Worm (Caenorhabditis elegans) whole organism, L1 larva: Measurements from ENCODE around the gene sodh-2.

ENCODE experiments used
- C04F5.9 ChIP-seq: sonication (generic microtip); optimal IDR thresholded peaks from 2 replicates; lab custom pipeline; 2016; ENCODE audit warnings: missing genetic modification characterization, missing compliant biosample characterization
- C16A3.4 ChIP-seq: fragments of 150-350 bp; optimal IDR thresholded peaks from 2 replicates; lab custom pipeline; 2014; ENCODE audit warnings: missing biosample characterization, missing genetic modification characterization
- C34B4.2 ChIP-seq: sonication (generic microtip); optimal IDR thresholded peaks from 2 replicates; lab custom pipeline; 2017; ENCODE audit warnings: mild to moderate bottlenecking, missing genetic modification characterization, missing compliant biosample characterization
- ama-1 ChIP-seq: fragments of 150-350 bp; optimal IDR thresholded peaks from 2 replicates; lab custom pipeline; 2014
- ceh-63 ChIP-seq: fragments of 200-800 bp; sonication (Bioruptor generic); optimal IDR thresholded peaks from 2 replicates; lab custom pipeline; 2018; ENCODE audit warnings: mild to moderate bottlenecking, missing genetic modification characterization, missing compliant biosample characterization
- ceh-82 ChIP-seq, 3 experiments: fragments of 150-350 bp in 1 of 3; sonication (generic microtip) in 2 of 3; optimal IDR thresholded peaks; 2 replicates each; lab custom pipeline; 2014 to 2017; ENCODE audit warnings: missing biosample characterization in 3 of 3, missing genetic modification characterization in 3 of 3
- dpl-1 ChIP-seq, 3 experiments: fragments of 150-350 bp in 2 of 3; sonication (generic microtip) in 1 of 3; optimal IDR thresholded peaks; 2 replicates each; lab custom pipeline; 2014 to 2017; ENCODE audit warnings: missing biosample characterization in 3 of 3, missing genetic modification characterization in 3 of 3, missing genetic modification reagents in 3 of 3
- efl-1 ChIP-seq, 4 experiments: fragments of 150-350 bp; optimal IDR thresholded peaks in 3 of 4; peaks in 1 of 4; 1 replicate in 1 of 4; 2 replicates in 3 of 4; lab custom pipeline; 2014; ENCODE audit warnings: missing biosample characterization in 2 of 4, missing genetic modification characterization in 2 of 4, missing genetic modification reagents in 2 of 4
- efl-3 ChIP-seq: fragments of 200-800 bp; sonication (Bioruptor generic); optimal IDR thresholded peaks from 2 replicates; lab custom pipeline; 2018; ENCODE audit warnings: mild to moderate bottlenecking, missing genetic modification characterization, missing compliant biosample characterization
- egl-13 ChIP-seq: sonication (generic microtip); optimal IDR thresholded peaks from 2 replicates; lab custom pipeline; 2016; ENCODE audit warnings: missing genotype, missing genetic modification reagents, missing genetic modification characterization, missing compliant biosample characterization
- elt-3 ChIP-seq, 6 experiments: fragments of 150-350 bp in 1 of 6; sonication (generic microtip); optimal IDR thresholded peaks; 2 replicates each; lab custom pipeline; 2017 to 2018; ENCODE audit warnings: missing biosample characterization in 6 of 6, missing genetic modification characterization in 6 of 6, inconsistent platforms in 1 of 6
- ets-5 ChIP-seq: fragments of 200-800 bp; sonication (Bioruptor generic); IDR thresholded peaks from 2 replicates; pipeline ENCODE4 v1.3.6; 2022; ENCODE audit warnings: missing genetic modification characterization, missing compliant biosample characterization
- fkh-4 ChIP-seq: sonication (generic microtip); optimal IDR thresholded peaks from 2 replicates; lab custom pipeline; 2016; ENCODE audit warnings: missing compliant biosample characterization, missing genetic modification characterization, borderline replicate concordance
- fkh-8 ChIP-seq: sonication (generic microtip); optimal IDR thresholded peaks from 2 replicates; lab custom pipeline; 2016; ENCODE audit warnings: mild to moderate bottlenecking, missing genetic modification characterization, missing compliant biosample characterization
- grh-1 ChIP-seq: fragments of 200-800 bp; sonication (Bioruptor generic); IDR thresholded peaks from 2 replicates; pipeline ENCODE4 v1.3.6; 2022; ENCODE audit warnings: missing genetic modification reagents, missing genetic modification characterization, missing compliant biosample characterization
- hlh-17 ChIP-seq: fragments of 200-800 bp; sonication (Bioruptor generic); optimal IDR thresholded peaks from 2 replicates; lab custom pipeline; 2018; ENCODE audit warnings: missing genetic modification characterization, mild to moderate bottlenecking, missing compliant biosample characterization, moderate library complexity, borderline replicate concordance
- lin-35 ChIP-seq, 2 experiments: fragments of 150-350 bp; optimal IDR thresholded peaks; 2 replicates each; lab custom pipeline; 2014; ENCODE audit warnings: missing biosample characterization in 2 of 2, missing genetic modification characterization in 2 of 2, missing genetic modification reagents in 2 of 2
- mab-9 ChIP-seq: fragments of 200-800 bp; sonication (Bioruptor generic); IDR thresholded peaks from 2 replicates; pipeline ENCODE4 v1.3.6; 2022; ENCODE audit warnings: missing genetic modification reagents, missing genetic modification characterization, missing compliant biosample characterization
- mef-2 ChIP-seq: fragments of 150-350 bp; optimal IDR thresholded peaks from 2 replicates; lab custom pipeline; 2014; ENCODE audit warnings: missing biosample characterization, missing genetic modification characterization
- mep-1 ChIP-seq: fragments of 150-350 bp; optimal IDR thresholded peaks from 2 replicates; lab custom pipeline; 2014; ENCODE audit warnings: missing biosample characterization, missing genetic modification characterization
- nhr-12 ChIP-seq: sonication (generic microtip); optimal IDR thresholded peaks from 2 replicates; lab custom pipeline; 2017; ENCODE audit warnings: missing biosample characterization, missing genetic modification characterization
- nhr-19 ChIP-seq: fragments of 200-800 bp; sonication (Bioruptor generic); conservative IDR thresholded peaks from 2 replicates; pipeline ENCODE4 v1.3.6; 2022; ENCODE audit warnings: missing genetic modification characterization, missing compliant biosample characterization
- nhr-20 ChIP-seq: sonication (generic microtip); optimal IDR thresholded peaks from 2 replicates; lab custom pipeline; 2016; ENCODE audit warnings: mild to moderate bottlenecking, missing genetic modification characterization, missing compliant biosample characterization
- nhr-47 ChIP-seq: sonication (generic microtip); optimal IDR thresholded peaks from 2 replicates; lab custom pipeline; 2016; ENCODE audit warnings: mild to moderate bottlenecking, missing genetic modification characterization, moderate library complexity, missing compliant biosample characterization
- nhr-77 ChIP-seq: fragments of 150-350 bp; optimal IDR thresholded peaks from 2 replicates; lab custom pipeline; 2014; ENCODE audit warnings: missing biosample characterization, missing genetic modification characterization
- nhr-84 ChIP-seq: sonication (generic microtip); optimal IDR thresholded peaks from 2 replicates; lab custom pipeline; 2017; ENCODE audit warnings: missing biosample characterization, missing genetic modification characterization
- nhr-90 ChIP-seq: sonication (generic microtip); optimal IDR thresholded peaks from 2 replicates; lab custom pipeline; 2016; ENCODE audit warnings: mild to moderate bottlenecking, missing genetic modification characterization, missing compliant biosample characterization; ENCODE audit not compliant: poor library complexity
- pag-3 ChIP-seq: sonication (generic microtip); optimal IDR thresholded peaks from 2 replicates; lab custom pipeline; 2017; ENCODE audit warnings: missing genetic modification characterization, mild to moderate bottlenecking, missing compliant biosample characterization, antibody characterized with exemption, borderline replicate concordance; ENCODE audit not compliant: insufficient read depth
- pax-3 ChIP-seq: fragments of 200-800 bp; sonication (Bioruptor generic); optimal IDR thresholded peaks from 2 replicates; lab custom pipeline; 2018; ENCODE audit warnings: mild to moderate bottlenecking, missing genetic modification characterization, moderate library complexity, missing compliant biosample characterization
- snpc-4 ChIP-seq: fragments of 150-350 bp; optimal IDR thresholded peaks from 2 replicates; lab custom pipeline; 2014; ENCODE audit warnings: missing biosample characterization, missing genetic modification characterization
- snu-23 ChIP-seq: sonication (generic microtip); optimal IDR thresholded peaks from 2 replicates; lab custom pipeline; 2016; ENCODE audit warnings: missing genetic modification characterization, missing compliant biosample characterization
- sptf-1 ChIP-seq: fragments of 150-350 bp; optimal IDR thresholded peaks from 2 replicates; lab custom pipeline; 2014; ENCODE audit warnings: missing biosample characterization, missing genetic modification characterization
- swsn-7 ChIP-seq: sonication (generic microtip); optimal IDR thresholded peaks from 2 replicates; lab custom pipeline; 2016; ENCODE audit warnings: missing genetic modification characterization, missing compliant biosample characterization
- tbx-2 ChIP-seq: sonication (generic microtip); optimal IDR thresholded peaks from 2 replicates; lab custom pipeline; 2016; ENCODE audit warnings: missing genetic modification characterization, missing compliant biosample characterization
- tlp-1 ChIP-seq: fragments of 150-350 bp; optimal IDR thresholded peaks from 2 replicates; lab custom pipeline; 2014; ENCODE audit warnings: missing biosample characterization, missing genetic modification characterization
- unc-130 ChIP-seq: fragments of 150-350 bp; optimal IDR thresholded peaks from 2 replicates; lab custom pipeline; 2017; ENCODE audit warnings: missing biosample characterization, missing genetic modification characterization, inconsistent platforms
- unc-62 ChIP-seq: fragments of 150-350 bp; optimal IDR thresholded peaks from 2 replicates; lab custom pipeline; 2014; ENCODE audit warnings: missing biosample characterization, missing genetic modification reagents, missing genetic modification characterization
- unc-86 ChIP-seq: sonication (generic microtip); optimal IDR thresholded peaks from 2 replicates; lab custom pipeline; 2016; ENCODE audit warnings: missing genetic modification characterization, missing compliant biosample characterization
- ztf-11 ChIP-seq, 2 experiments: sonication (generic microtip); optimal IDR thresholded peaks; 2 replicates each; lab custom pipeline; 2016 to 2017; ENCODE audit warnings: missing genetic modification characterization in 2 of 2, missing biosample characterization in 1 of 2, missing compliant biosample characterization in 1 of 2

sodh-2 gene

ce11 chrV:11891143-11891862 is at the start of gene sodh-2, which contains the start of gene srx-76:
sodh-2 (minus strand) TSS chrV:11891243.
srx-76 (plus strand) TSS chrV:11891812.
- peak; percentile 33 for TF ChIP-seq nhr-20
- TF ChIP-seq unc-130 (tag; lab: Kevin White, UChicago): no peak
- no peak for TF ChIP-seq ceh-63 (GFP tag; lab: Kevin White, UChicago)
- TF ChIP-seq lin-35 (GFP tag; optimal IDR thresholded peaks at IDR 0.05; lab: Kevin White, UChicago): peak in 1 of 2 experiments; percentile 1
- TF ChIP-seq efl-1 (optimal IDR thresholded peaks at IDR 0.05; lab: Kevin White, UChicago): no peak
- TF ChIP-seq efl-1 (GFP tag; optimal IDR thresholded peaks at IDR 0.05 in 1 of 2; lab: Kevin White, UChicago): peak in 1 of 2 experiments; percentile 47
- TF ChIP-seq, all 84 proteins: peak for 3

- no peak for TF ChIP-seq C16A3.4
- no peak for TF ChIP-seq efl-1 (optimal IDR thresholded peaks at IDR 0.05; lab: Kevin White, UChicago)
- TF ChIP-seq efl-1 (GFP tag; optimal IDR thresholded peaks at IDR 0.05 in 1 of 2; lab: Kevin White, UChicago): peak in 1 of 2 experiments; percentile 85
- TF ChIP-seq, all 84 proteins: peak for 1
Measured at ce11 chrV:11940329-11940728, 49.3 kb upstream of the sodh-2 start.

ce11 chrV:11937710-11938109 is 46.7 kb upstream of the sodh-2 start, which contains the start of gene gpla-1:
gpla-1 (minus strand) TSS chrV:11937810.
- TF ChIP-seq egl-13 (tag; lab: Kevin White, UChicago) (no peak), nhr-84 (tag; lab: Kevin White, UChicago) (no peak), grh-1 (GFP tag; lab: Robert Waterston, UW) (no peak), elt-3 (tag; optimal IDR thresholded peaks at IDR 0.05; lab: Kevin White, UChicago) (no peak), C04F5.9 (no peak), nhr-47 (no peak), ztf-11 (tag; optimal IDR thresholded peaks at IDR 0.05; lab: Kevin White, UChicago) (no peak), ets-5 (no peak), nhr-90 (no peak), fkh-4 (tag; lab: Kevin White, UChicago) (no peak), ceh-82 (tag; optimal IDR thresholded peaks at IDR 0.05; lab: Kevin White, UChicago) (no peak), efl-3 (GFP tag; lab: Kevin White, UChicago) (no peak), swsn-7 (tag; lab: Kevin White, UChicago) (no peak), nhr-19 (GFP tag; lab: Robert Waterston, UW) (no peak), snpc-4 (tag; lab: Kevin White, UChicago) (no peak), pag-3 (tag; lab: Kevin White, UChicago) (no peak), nhr-77 (no peak), mef-2 (tag; lab: Kevin White, UChicago) (no peak), ama-1 (lab: Kevin White, UChicago) (no peak)

DNA sequence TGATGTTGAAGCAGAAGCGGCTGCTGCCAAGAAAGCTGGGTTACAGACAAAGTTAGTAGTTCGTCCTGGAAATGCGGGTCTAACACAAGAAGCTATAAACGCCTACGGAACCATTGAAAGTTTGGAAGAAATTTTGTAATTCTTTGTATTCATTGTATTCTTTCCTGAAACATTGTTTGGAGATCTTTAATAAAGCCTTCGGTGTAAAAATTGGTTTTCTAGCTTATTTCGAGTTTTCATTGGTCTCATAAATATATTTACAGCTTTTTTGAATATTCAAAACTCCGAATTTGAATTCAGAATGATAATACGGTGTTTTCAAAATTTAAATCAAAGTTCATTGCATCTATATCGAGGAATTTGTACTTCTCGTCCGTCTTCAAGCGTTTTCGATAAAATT is 43.8 kb upstream of the sodh-2 start, which contains the start of gene F58H1.8:
Gene F58H1.8 (plus strand): TSS at position 301 of the 400 bp plus-strand sequence.
- TF ChIP-seq efl-1 (optimal IDR thresholded peaks at IDR 0.05; lab: Kevin White, UChicago) (no peak), efl-1 (GFP tag; optimal IDR thresholded peaks at IDR 0.05 in 1 of 2; lab: Kevin White, UChicago) (peak in 1 of 2 experiments; percentile 20), C34B4.2 (tag; lab: Kevin White, UChicago) (no peak)

ce11 chrV:11933196-11934028 is 42.4 kb upstream of the sodh-2 start, which contains the start of the genes aman-2 and F58H1.3:
aman-2 (minus strand) TSS chrV:11933246.
F58H1.3 (plus strand) TSS chrV:11933978.
- no peak for TF ChIP-seq unc-62 (GFP tag; lab: Kevin White, UChicago)
- TF ChIP-seq egl-13 (tag; lab: Kevin White, UChicago): no peak
- TF ChIP-seq mab-9: no peak
- no peak for TF ChIP-seq hlh-17
- no peak for TF ChIP-seq elt-3 (tag; optimal IDR thresholded peaks at IDR 0.05; lab: Kevin White, UChicago)
- TF ChIP-seq fkh-8 (tag; lab: Kevin White, UChicago): peak; percentile 79
- TF ChIP-seq nhr-77: no peak
- no peak for TF ChIP-seq sptf-1 (tag; lab: Kevin White, UChicago)
- TF ChIP-seq nhr-90: peak; percentile 46
- no peak for TF ChIP-seq nhr-12 (tag; lab: Kevin White, UChicago)
- no peak for TF ChIP-seq grh-1 (GFP tag; lab: Robert Waterston, UW)
- TF ChIP-seq pax-3 (tag; lab: Kevin White, UChicago): peak; percentile 74
- TF ChIP-seq tbx-2 (tag; lab: Kevin White, UChicago): peak; percentile 42
- TF ChIP-seq tlp-1 (tag; lab: Kevin White, UChicago): no peak
- peak; percentile 3 for TF ChIP-seq unc-86
- TF ChIP-seq snpc-4 (tag; lab: Kevin White, UChicago): no peak
- TF ChIP-seq mep-1: no peak
- TF ChIP-seq dpl-1 (GFP tag; optimal IDR thresholded peaks at IDR 0.05; lab: Kevin White, UChicago): peak in 2 of 3 experiments; percentile 15 to 61
- peak; percentile 36 for TF ChIP-seq snu-23 (GFP tag; lab: Kevin White, UChicago)
